Worm (Caenorhabditis elegans) whole organism, L3 larva: ENCODE results near the gene W03C9.8.

Source experiments
- R02D3.7 ChIP-seq: fragments of 150-350 bp; optimal IDR thresholded peaks from 2 replicates; lab custom pipeline; 2014; ENCODE audit warnings: missing biosample characterization, missing genetic modification characterization
- ZK546.5 ChIP-seq: sonication (generic microtip); optimal IDR thresholded peaks from 2 replicates; lab custom pipeline; 2017; ENCODE audit warnings: missing biosample characterization, missing genetic modification characterization
- ceh-28 ChIP-seq: fragments of 150-350 bp; optimal IDR thresholded peaks from 2 replicates; lab custom pipeline; 2014; ENCODE audit warnings: missing biosample characterization, missing genetic modification reagents, missing genetic modification characterization
- ceh-82 ChIP-seq: fragments of 150-350 bp; optimal IDR thresholded peaks from 2 replicates; lab custom pipeline; 2014; ENCODE audit warnings: missing biosample characterization, missing genetic modification characterization
- daf-12 ChIP-seq: fragments of 150-350 bp; optimal IDR thresholded peaks from 2 replicates; lab custom pipeline; 2014; ENCODE audit warnings: missing biosample characterization, missing genetic modification reagents, missing genetic modification characterization
- egl-5 ChIP-seq: fragments of 150-350 bp; optimal IDR thresholded peaks from 2 replicates; lab custom pipeline; 2017; ENCODE audit warnings: missing biosample characterization, missing genetic modification reagents, missing genetic modification characterization, inconsistent platforms
- elt-2 ChIP-seq: sonication (generic microtip); optimal IDR thresholded peaks from 2 replicates; lab custom pipeline; 2016; ENCODE audit warnings: missing genetic modification reagents, mild to moderate bottlenecking, missing genetic modification characterization, missing compliant biosample characterization
- elt-3 ChIP-seq, 3 experiments: fragments of 150-350 bp in 1 of 3; sonication (generic microtip) in 2 of 3; optimal IDR thresholded peaks; 2 replicates in 2 of 3; 4 replicates in 1 of 3; lab custom pipeline; 2014 to 2017; ENCODE audit warnings: missing biosample characterization in 3 of 3, missing genetic modification characterization in 3 of 3
- fkh-10 ChIP-seq: sonication (generic microtip); optimal IDR thresholded peaks from 2 replicates; lab custom pipeline; 2017; ENCODE audit warnings: missing biosample characterization, missing genetic modification reagents, missing genetic modification characterization
- fkh-2 ChIP-seq: fragments of 150-350 bp; optimal IDR thresholded peaks from 2 replicates; lab custom pipeline; 2014; ENCODE audit warnings: missing biosample characterization, missing genetic modification reagents, missing genetic modification characterization
- fos-1 ChIP-seq: fragments of 150-350 bp; optimal IDR thresholded peaks from 2 replicates; lab custom pipeline; 2014; ENCODE audit warnings: missing biosample characterization, missing genetic modification characterization
- hmg-11 ChIP-seq: sonication (generic microtip); optimal IDR thresholded peaks from 2 replicates; lab custom pipeline; 2016; ENCODE audit warnings: missing genetic modification characterization, missing compliant biosample characterization
- jun-1 ChIP-seq: fragments of 150-350 bp; optimal IDR thresholded peaks from 2 replicates; lab custom pipeline; 2014; ENCODE audit warnings: missing biosample characterization, missing genetic modification reagents, missing genetic modification characterization
- lsy-12 ChIP-seq: sonication (generic microtip); optimal IDR thresholded peaks from 2 replicates; lab custom pipeline; 2016; ENCODE audit warnings: mild to moderate bottlenecking, missing genetic modification characterization, missing compliant biosample characterization
- mdl-1 ChIP-seq: fragments of 150-350 bp; optimal IDR thresholded peaks from 2 replicates; lab custom pipeline; 2014; ENCODE audit warnings: missing biosample characterization, missing genetic modification characterization
- mml-1 ChIP-seq: fragments of 150-350 bp; sonication (generic microtip); optimal IDR thresholded peaks from 3 replicates; lab custom pipeline; 2014; ENCODE audit warnings: missing biosample characterization, missing genetic modification characterization
- nfya-1 ChIP-seq: sonication (generic microtip); optimal IDR thresholded peaks from 2 replicates; lab custom pipeline; 2017; ENCODE audit warnings: missing genetic modification characterization, mild to moderate bottlenecking, missing compliant biosample characterization, antibody characterized with exemption, moderate library complexity; ENCODE audit not compliant: insufficient read depth
- nhr-11 ChIP-seq: fragments of 150-350 bp; optimal IDR thresholded peaks from 2 replicates; lab custom pipeline; 2014; ENCODE audit warnings: missing biosample characterization, missing genetic modification characterization
- nhr-12 ChIP-seq: fragments of 150-350 bp; optimal IDR thresholded peaks from 2 replicates; lab custom pipeline; 2014; ENCODE audit warnings: missing biosample characterization, missing genetic modification characterization
- nhr-23 ChIP-seq: fragments of 150-350 bp; optimal IDR thresholded peaks from 2 replicates; lab custom pipeline; 2014; ENCODE audit warnings: missing biosample characterization, missing genetic modification reagents, missing genetic modification characterization
- nhr-25 ChIP-seq: sonication (generic microtip); optimal IDR thresholded peaks from 2 replicates; lab custom pipeline; 2017; ENCODE audit warnings: missing biosample characterization, missing genetic modification characterization
- nhr-43 ChIP-seq: sonication (generic microtip); optimal IDR thresholded peaks from 2 replicates; lab custom pipeline; 2016; ENCODE audit warnings: mild to moderate bottlenecking, missing genetic modification characterization, missing compliant biosample characterization; ENCODE audit not compliant: poor library complexity, severe bottlenecking
- nhr-76 ChIP-seq: fragments of 150-350 bp; sonication (generic microtip); optimal IDR thresholded peaks from 5 replicates; lab custom pipeline; 2014; ENCODE audit warnings: missing biosample characterization, missing genetic modification characterization
- pqm-1 ChIP-seq: fragments of 150-350 bp; optimal IDR thresholded peaks from 2 replicates; lab custom pipeline; 2017; ENCODE audit warnings: missing biosample characterization, missing genetic modification characterization, inconsistent platforms
- skn-1 ChIP-seq: fragments of 150-350 bp; optimal IDR thresholded peaks from 2 replicates; lab custom pipeline; 2014; ENCODE audit warnings: missing biosample characterization, missing genetic modification characterization
- unc-39 ChIP-seq: sonication (generic microtip); optimal IDR thresholded peaks from 4 replicates; lab custom pipeline; 2017; ENCODE audit warnings: missing biosample characterization, missing genetic modification characterization
- unc-62 ChIP-seq: fragments of 150-350 bp; sonication (generic microtip); optimal IDR thresholded peaks from 4 replicates; lab custom pipeline; 2014; ENCODE audit warnings: missing biosample characterization, missing genetic modification reagents, missing genetic modification characterization
- zag-1 ChIP-seq: fragments of 150-350 bp; optimal IDR thresholded peaks from 2 replicates; lab custom pipeline; 2014; ENCODE audit warnings: missing biosample characterization, missing genetic modification characterization
- ztf-11 ChIP-seq: fragments of 150-350 bp; optimal IDR thresholded peaks from 2 replicates; lab custom pipeline; 2014; ENCODE audit warnings: missing biosample characterization, missing genetic modification characterization
- ztf-4 ChIP-seq: fragments of 150-350 bp; optimal IDR thresholded peaks from 2 replicates; lab custom pipeline; 2014; ENCODE audit warnings: missing biosample characterization, missing genetic modification characterization

W03C9.8 gene

DNA sequence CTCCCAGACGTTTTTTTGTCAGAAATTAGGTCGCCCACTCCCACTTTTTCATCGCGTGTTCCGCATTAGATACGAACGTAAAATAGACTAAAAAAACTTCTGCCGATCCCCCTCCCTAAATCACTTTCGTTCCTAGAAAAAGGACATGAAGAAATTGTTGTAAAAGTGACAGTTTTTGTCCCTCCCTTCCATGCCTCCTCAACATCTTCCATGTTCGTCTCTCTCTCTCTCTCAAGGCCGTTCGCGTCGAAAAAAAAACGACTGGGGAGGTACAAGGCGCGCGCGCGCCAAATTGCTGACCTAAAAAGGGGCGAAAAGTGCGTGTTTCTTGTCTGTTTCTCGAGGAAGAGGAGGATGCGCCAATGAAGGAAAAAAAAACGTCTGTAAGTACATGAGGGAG, 19.8 kb upstream of the W03C9.8 start (continued):
- TF ChIP-seq mdl-1 (tag; lab: Kevin White, UChicago) (no peak), nhr-23 (tag; lab: Kevin White, UChicago) (peak; percentile 41), ceh-28 (no peak), nhr-25 (tag; lab: Kevin White, UChicago) (peak; percentile 90), mml-1 (tag; lab: Kevin White, UChicago) (no peak), lsy-12 (tag; lab: Kevin White, UChicago) (peak; percentile 50), nhr-76 (no peak)

DNA sequence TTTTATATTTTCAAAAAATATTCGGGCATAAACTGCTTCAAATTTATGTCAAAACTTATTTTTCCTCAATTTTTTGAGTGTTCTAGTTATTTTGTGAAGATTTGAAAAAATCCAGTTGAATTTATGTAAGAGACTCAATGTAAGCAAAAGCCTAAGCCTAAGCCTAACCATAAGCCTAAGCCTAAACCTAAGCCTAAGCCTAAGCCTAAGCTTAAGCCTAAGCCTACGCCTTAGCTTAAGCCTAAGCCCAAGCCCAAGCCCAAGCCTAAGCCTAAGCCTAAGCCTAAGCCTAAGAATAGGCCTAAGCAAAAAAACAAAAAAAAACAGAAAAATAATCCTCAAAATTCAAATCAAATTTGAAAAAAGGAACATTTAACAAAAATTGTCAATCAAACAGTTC, 18.4 kb upstream of the W03C9.8 start:
- no peak for TF ChIP-seq pqm-1 (tag; lab: Kevin White, UChicago)
- TF ChIP-seq nhr-12 (tag; lab: Kevin White, UChicago), result no peak
- no peak for TF ChIP-seq unc-39 (tag; lab: Kevin White, UChicago)
- TF ChIP-seq elt-2 (tag; lab: Kevin White, UChicago), result no peak
- no peak for TF ChIP-seq unc-62 (GFP tag; lab: Kevin White, UChicago)
- no peak for TF ChIP-seq nfya-1 (tag; lab: Kevin White, UChicago)
- TF ChIP-seq elt-3 (tag; optimal IDR thresholded peaks at IDR 0.05; lab: Kevin White, UChicago), result no peak
- no peak for TF ChIP-seq mml-1 (tag; lab: Kevin White, UChicago)
- TF ChIP-seq fkh-2 (tag; lab: Kevin White, UChicago), result no peak
- no peak for TF ChIP-seq jun-1
- TF ChIP-seq ZK546.5, result no peak

DNA sequence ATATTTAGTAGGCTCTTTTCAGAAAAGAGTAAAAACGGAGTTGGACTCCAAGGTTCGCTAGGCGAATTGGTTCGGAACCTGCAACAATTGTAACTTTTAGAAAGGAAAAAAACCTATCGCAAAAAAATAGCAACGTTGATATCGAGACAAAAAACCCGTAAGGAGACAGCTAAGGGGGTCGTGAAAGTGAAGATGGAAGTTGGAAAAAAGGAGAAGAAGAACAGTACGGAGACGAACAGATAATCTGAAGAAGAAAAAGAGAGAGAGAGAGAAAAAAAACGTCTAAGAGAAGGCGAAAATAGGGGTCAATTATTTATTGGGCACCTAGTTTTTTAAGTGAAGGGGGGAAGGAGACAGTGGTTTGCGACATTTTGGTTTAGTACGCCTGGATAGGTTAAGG, 13.3 kb upstream of the W03C9.8 start, which contains the start of gene lin-29:
Gene lin-29, minus strand, starts transcription at position 78 of the 400 bp plus-strand sequence.
- TF ChIP-seq nhr-25 (tag; lab: Kevin White, UChicago), result no peak
- no peak for TF ChIP-seq mml-1 (tag; lab: Kevin White, UChicago)
- TF ChIP-seq, all 47 proteins: peak for 0

DNA sequence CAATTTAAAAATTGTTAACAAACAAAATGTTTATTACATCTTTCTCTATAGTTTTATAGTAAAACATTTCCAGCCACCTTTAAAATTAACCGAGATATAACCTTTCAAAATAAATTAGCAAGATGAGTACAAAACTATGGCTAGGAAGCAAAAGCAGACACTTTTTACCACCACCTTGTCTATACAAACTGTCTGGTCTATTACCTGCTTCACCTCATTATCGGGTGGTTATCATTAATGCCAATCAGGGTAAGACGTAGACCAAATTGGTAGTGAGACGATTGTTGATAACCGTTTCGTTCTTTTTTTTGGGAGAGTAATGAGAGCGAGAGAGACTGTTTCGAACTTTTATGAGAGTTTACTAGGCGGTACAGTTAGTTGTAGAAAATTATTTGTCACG, 12.2 kb upstream of the W03C9.8 start:
- no peak for TF ChIP-seq mdl-1 (tag; lab: Kevin White, UChicago)
- no peak for TF ChIP-seq nhr-23 (tag; lab: Kevin White, UChicago)
- TF ChIP-seq elt-2 (tag; lab: Kevin White, UChicago), result peak; percentile 24

DNA sequence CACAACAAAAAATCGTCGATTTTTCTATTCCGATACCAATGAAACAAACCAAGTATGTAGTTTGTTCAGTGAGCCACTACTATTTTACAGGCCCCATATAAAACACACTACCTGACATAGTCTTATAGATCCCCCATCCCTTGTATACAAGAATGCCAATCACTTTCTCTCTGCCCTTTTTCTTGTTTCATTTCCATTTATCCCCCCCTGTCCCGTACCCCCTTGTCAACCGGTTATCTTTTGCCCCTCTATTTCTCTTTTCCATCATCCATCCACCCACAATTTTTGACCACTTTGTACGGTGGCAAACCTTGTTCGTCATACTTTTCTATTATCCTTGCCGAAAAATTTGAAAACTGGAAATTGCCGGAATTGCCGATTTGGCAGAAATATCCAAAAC, 4.4 kb downstream of the W03C9.8 start:
- TF ChIP-seq pqm-1 (tag; lab: Kevin White, UChicago), result no peak
- TF ChIP-seq ceh-28, result no peak
- TF ChIP-seq ceh-82 (tag; lab: Kevin White, UChicago), result no peak
- TF ChIP-seq R02D3.7 (tag; lab: Kevin White, UChicago), result no peak
- no peak for TF ChIP-seq daf-12 (tag; lab: Kevin White, UChicago)
- no peak for TF ChIP-seq zag-1 (tag; lab: Kevin White, UChicago)
- no peak for TF ChIP-seq nhr-12 (tag; lab: Kevin White, UChicago)
- TF ChIP-seq ZK546.5, result no peak
- no peak for TF ChIP-seq jun-1
- no peak for TF ChIP-seq ztf-11 (tag; lab: Kevin White, UChicago)
- no peak for TF ChIP-seq elt-3 (tag; optimal IDR thresholded peaks at IDR 0.05; lab: Kevin White, UChicago)
- TF ChIP-seq unc-39 (tag; lab: Kevin White, UChicago), result no peak

DNA sequence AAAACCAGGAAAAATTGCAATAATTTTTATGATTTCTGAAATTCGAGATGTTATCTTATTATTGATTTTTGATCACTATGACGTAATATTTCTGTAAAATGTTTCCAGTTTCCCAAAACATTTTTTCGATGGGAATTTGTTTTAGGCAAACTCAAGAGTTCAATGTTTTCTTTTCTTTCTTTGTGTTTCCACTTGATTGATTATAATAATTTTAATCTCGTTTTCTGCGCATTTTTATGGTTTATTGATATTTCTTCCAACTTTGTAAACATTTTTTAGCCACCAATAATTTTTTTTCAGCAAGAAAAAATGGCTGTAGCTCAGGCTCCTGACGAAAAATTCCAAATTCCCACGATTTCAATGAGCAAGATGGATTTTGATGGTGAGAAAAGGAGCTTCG, 5.6 kb downstream of the W03C9.8 start, which contains the start of gene W03C9.6:
Gene W03C9.6, plus strand, starts transcription at position 301 of the 400 bp plus-strand sequence.
- TF ChIP-seq mdl-1 (tag; lab: Kevin White, UChicago), result no peak
- TF ChIP-seq jun-1, result no peak
- TF ChIP-seq skn-1 (tag; lab: Kevin White, UChicago), result no peak
- no peak for TF ChIP-seq ztf-11 (tag; lab: Kevin White, UChicago)
- no peak for TF ChIP-seq ceh-82 (tag; lab: Kevin White, UChicago)
- TF ChIP-seq elt-3 (tag; optimal IDR thresholded peaks at IDR 0.05; lab: Kevin White, UChicago), result no peak
- no peak for TF ChIP-seq zag-1 (tag; lab: Kevin White, UChicago)
- TF ChIP-seq fos-1 (tag; lab: Kevin White, UChicago), result no peak
- no peak for TF ChIP-seq hmg-11
- TF ChIP-seq nhr-43, result no peak
- no peak for TF ChIP-seq lsy-12 (tag; lab: Kevin White, UChicago)

DNA sequence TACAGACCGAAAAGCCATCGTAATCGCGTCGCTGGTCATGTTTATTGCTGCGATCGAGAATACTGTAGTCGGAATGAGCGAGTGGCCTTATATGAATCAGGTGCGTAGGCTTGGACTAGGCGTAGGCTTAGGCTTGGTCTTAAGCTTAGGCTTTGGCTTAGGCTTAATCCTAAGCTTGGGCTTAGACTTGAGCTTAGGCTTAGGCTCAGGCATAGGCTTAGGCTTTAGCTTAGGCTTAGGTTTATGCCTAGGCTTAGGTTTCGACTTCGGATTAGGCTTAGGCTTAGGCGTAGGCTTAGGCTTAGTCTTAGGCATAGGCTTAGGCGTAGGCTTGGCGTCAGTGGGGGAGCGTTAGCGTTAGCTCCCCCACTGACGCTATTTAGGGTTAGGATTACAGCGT, 6.3 kb downstream of the W03C9.8 start:
- TF ChIP-seq elt-2 (tag; lab: Kevin White, UChicago), result no peak
- TF ChIP-seq elt-3 (tag; optimal IDR thresholded peaks at IDR 0.05; lab: Kevin White, UChicago), result no peak
- no peak for TF ChIP-seq unc-62 (GFP tag; lab: Kevin White, UChicago)
- TF ChIP-seq ztf-4, result no peak
- TF ChIP-seq unc-39 (tag; lab: Kevin White, UChicago), result no peak
- no peak for TF ChIP-seq nhr-11 (tag; lab: Kevin White, UChicago)
- no peak for TF ChIP-seq ztf-11 (tag; lab: Kevin White, UChicago)
- no peak for TF ChIP-seq lsy-12 (tag; lab: Kevin White, UChicago)
- no peak for TF ChIP-seq nhr-12 (tag; lab: Kevin White, UChicago)
- TF ChIP-seq mdl-1 (tag; lab: Kevin White, UChicago), result no peak
- TF ChIP-seq egl-5 (tag; lab: Kevin White, UChicago), result no peak
- no peak for TF ChIP-seq fkh-10 (GFP tag; lab: Kevin White, UChicago)
